Worm (Caenorhabditis elegans): ENCODE data around the gene C41H7.9.

C41H7.9 gene

DNA sequence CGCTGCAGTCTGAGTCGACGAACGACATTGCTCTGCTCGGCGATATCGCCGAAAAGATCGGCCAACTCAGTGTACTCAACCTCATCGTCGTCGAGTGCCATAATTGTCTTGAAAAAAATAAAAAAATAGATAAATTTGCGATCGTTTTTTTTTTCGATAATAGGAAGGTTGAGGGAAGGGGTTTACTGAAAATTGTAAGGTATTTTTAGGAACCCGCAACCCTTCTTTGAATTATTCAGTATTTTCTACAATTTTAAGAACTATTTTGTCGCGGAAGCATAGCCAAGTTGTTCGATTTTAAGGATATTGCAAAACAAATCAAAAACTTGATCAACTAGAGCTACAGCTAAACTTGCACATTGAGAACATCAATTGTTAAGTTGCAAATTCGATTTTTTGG is at the start of gene C41H7.9:
Gene C41H7.9, minus strand, starts transcription at position 101 of the 400 bp plus-strand sequence.
- no peak for TF ChIP-seq unc-62 (GFP tag; optimal IDR thresholded peaks at IDR 0.05)

DNA sequence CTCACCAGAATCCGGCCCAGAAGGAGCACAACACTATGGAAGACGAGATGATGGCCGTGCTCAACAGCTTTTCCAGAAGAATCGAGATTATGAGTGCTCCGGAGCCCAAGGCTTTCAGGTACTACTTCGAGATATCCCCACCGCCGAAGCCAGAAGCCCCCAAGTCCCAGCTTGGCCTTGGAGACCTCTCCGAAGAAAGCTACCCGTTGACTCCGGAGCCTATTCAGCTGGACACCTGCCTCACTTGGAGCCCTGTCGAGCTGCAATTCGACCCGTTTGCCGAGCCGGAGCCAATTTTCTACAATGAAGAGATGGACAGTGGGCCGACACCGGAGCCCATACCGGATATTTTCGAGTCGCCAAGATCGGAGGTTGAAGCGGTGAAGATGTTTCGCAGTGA is 49.6 kb upstream of the C41H7.9 start:
- TF ChIP-seq unc-62 (GFP tag; optimal IDR thresholded peaks at IDR 0.05) = no peak

ce11 chrII:3060782-3061181 is 48.7 kb upstream of the C41H7.9 start, which contains the start of gene Y25C1A.6:
Gene Y25C1A.6 (plus strand): TSS chrII:3061082.
- no peak for TF ChIP-seq unc-62 (GFP tag; optimal IDR thresholded peaks at IDR 0.05)

ce11 chrII:3056266-3056872 is 44.3 kb upstream of the C41H7.9 start, which contains the start of gene lin-8:
Gene lin-8 (plus strand): TSS chrII:3056822.
- TF ChIP-seq unc-62 (GFP tag; optimal IDR thresholded peaks at IDR 0.05) = no peak

- TF ChIP-seq unc-62 (GFP tag; optimal IDR thresholded peaks at IDR 0.05) = no peak
These were observed 43.5 kb upstream of the C41H7.9 start for ce11 chrII:3055531-3055930.

- no peak for TF ChIP-seq unc-62 (GFP tag; optimal IDR thresholded peaks at IDR 0.05)
These were observed 42.6 kb upstream of the C41H7.9 start for ce11 chrII:3054622-3055021.

DNA sequence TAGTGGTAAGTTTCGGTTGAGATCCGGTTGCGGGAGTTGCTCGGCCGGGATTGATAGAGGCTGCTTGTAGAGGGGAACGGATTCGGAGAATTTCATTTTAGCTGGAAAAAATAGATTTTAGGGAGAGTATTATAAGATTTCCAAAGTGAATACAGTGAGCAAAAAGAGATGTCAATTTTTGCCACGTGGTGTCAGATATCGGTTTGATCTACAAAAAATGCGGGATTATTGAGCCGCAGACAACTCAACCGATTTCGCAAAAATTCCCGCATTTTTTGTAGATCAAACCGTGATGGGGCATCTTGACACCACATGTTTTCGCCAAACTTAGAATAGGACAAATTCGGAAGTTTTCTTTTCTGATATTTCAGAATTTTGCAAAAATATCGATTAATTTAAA is 42.2 kb upstream of the C41H7.9 start, which contains the start of gene lido-13:
Gene lido-13, minus strand, starts transcription at position 101 of the 400 bp plus-strand sequence.
- TF ChIP-seq unc-62 (GFP tag; optimal IDR thresholded peaks at IDR 0.05) = no peak

DNA sequence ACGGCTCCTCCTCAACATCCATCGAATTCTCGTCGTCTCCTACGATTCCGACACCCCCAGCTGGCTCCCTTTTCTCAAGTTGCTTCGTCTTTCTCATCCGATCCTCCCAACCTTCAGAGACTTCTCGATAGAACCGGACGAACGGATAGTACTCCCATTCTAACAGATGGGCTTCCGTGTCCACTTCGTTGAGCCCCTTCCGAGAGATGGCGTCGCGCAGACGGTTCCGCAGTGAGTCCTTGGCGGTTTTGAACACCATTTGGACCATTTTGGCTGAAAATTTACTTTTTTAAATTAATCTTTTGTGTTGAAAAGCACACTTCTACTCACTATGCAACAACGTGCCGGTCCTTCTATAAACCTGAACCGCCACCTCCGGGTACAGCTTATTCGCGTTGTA is 41.7 kb upstream of the C41H7.9 start:
- no peak for TF ChIP-seq unc-62 (GFP tag; optimal IDR thresholded peaks at IDR 0.05)

DNA sequence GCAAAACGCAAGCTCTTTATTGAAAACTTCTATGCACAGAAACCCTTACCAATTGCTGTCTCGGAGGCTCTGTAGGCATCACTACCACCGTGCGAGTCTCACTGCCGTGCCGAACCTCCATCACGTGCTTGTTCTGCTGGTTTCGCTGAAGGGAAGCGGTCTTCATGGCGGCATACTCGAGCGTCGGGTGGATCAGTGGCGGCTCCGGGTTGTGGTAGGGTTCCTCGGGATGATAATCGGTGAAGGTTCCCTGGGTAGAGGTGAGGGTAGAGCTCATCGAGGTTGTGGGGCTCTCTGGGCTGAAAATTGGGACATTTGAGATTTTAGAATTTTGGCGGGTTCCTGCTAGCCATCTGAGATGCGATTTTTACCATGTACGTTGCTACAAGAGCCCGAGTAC is 40.8 kb upstream of the C41H7.9 start:
- no peak for TF ChIP-seq unc-62 (GFP tag; optimal IDR thresholded peaks at IDR 0.05)

- no peak for TF ChIP-seq unc-62 (GFP tag; optimal IDR thresholded peaks at IDR 0.05)
These were observed 39.3 kb upstream of the C41H7.9 start for ce11 chrII:3051332-3051731.

- no peak for TF ChIP-seq unc-62 (GFP tag; optimal IDR thresholded peaks at IDR 0.05)
These were observed 38.7 kb upstream of the C41H7.9 start, which contains the start of gene sri-31 for ce11 chrII:3050703-3051102. Gene sri-31 (plus strand): TSS chrII:3051003.

- no peak for TF ChIP-seq unc-62 (GFP tag; optimal IDR thresholded peaks at IDR 0.05)
These were observed 37.0 kb upstream of the C41H7.9 start for ce11 chrII:3048989-3049388.

DNA sequence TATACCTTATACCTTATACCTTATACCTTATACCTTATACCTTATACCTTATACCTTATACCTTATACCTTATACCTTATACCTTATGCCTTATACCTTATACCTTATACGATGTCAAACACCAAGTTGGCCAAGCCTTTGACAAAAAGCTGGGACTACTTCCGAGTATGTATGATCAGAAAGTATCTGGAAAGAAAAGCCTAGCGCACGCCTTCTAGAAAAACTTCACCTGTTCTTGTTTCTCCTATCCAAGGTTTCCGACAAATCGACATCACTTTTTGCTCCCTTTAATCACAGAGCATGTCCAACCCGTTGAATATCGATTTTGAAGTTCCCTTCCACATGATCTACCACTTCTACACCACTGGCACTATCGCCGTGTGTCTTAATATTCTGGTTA is 36.3 kb upstream of the C41H7.9 start, which contains the start of gene sri-28:
Gene sri-28, plus strand, starts transcription at position 301 of the 400 bp plus-strand sequence.
- TF ChIP-seq unc-62 (GFP tag; optimal IDR thresholded peaks at IDR 0.05) = no peak

DNA sequence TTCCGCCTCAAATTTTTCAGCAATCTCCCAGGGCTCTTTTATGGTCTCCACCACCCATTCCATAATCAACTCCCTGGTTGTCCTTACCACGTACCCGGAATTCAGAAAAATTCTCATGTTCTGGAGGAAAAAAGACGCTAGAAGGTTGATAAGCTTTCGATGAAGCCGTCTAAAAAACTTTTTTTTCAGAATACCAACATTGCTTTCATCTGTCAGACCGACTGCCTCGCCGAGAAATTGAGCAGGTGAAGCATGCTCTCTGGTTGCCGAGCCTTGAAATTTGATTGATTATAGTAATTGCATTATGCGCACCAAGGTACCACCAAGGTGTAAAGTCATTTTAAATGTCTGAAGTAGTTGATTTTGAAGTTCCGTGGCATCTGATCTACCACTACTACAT is 33.8 kb upstream of the C41H7.9 start, which contains the start of gene sri-30:
Gene sri-30, plus strand, starts transcription at position 301 of the 400 bp plus-strand sequence.
- no peak for TF ChIP-seq unc-62 (GFP tag; optimal IDR thresholded peaks at IDR 0.05)

DNA sequence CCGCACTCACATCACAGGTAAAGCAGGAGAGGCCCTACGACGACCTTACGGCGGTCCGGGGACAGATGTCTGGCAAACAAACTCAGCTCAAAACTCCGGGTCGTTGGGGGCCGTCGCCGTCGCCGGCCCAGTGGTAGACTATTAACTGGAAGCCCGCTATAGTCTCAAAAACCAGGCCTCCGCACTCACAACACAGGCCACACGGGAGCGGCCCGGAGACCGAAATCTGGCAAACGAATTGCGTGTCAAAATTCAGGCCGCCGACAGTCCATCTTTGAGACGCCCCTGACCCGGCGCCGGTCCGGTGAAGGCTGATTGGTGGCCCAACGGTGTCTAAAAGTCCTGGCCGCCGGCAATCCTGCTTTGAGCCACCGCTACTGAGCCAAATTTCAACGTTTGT is 33.4 kb upstream of the C41H7.9 start:
- no peak for TF ChIP-seq unc-62 (GFP tag; optimal IDR thresholded peaks at IDR 0.05)

ce11 chrII:3044023-3044422 is 32.0 kb upstream of the C41H7.9 start, which contains the start of gene sri-29:
Gene sri-29 (plus strand): TSS chrII:3044323.
- no peak for TF ChIP-seq unc-62 (GFP tag; optimal IDR thresholded peaks at IDR 0.05)

DNA sequence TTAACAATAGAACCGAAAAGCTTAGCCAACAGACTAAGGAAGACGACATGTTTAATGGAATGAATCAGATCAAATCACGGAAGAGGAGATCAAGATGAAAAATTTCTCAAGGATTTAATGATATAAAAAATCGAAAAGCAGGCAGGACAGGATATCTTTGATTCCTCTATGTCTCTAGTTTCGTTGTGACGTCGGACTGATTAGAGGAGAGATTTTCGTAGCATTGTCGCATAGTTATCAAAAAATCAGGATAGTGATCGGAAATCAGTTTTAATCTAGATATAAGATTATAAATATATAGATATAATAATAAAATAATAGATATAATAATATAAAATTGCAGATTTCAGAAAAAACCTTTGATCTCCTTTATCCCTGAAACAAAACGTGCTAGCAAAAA is 31.3 kb upstream of the C41H7.9 start, which contains the start of gene B0454.8:
Gene B0454.8, minus strand, starts transcription at position 101 of the 400 bp plus-strand sequence.
- TF ChIP-seq unc-62 (GFP tag; optimal IDR thresholded peaks at IDR 0.05) = no peak
